Worm (Caenorhabditis elegans) whole organism, L1 larva: Measurements from ENCODE around the gene hpr-9.
A peak's percentile ranks its signal among the peaks of the same experiment; 100 is the strongest.

ENCODE experiments used
- C16A3.4 ChIP-seq: fragments of 150-350 bp; optimal IDR thresholded peaks from 2 replicates; lab custom pipeline; 2014; ENCODE audit warnings: missing biosample characterization, missing genetic modification characterization
- C34B4.2 ChIP-seq: sonication (generic microtip); optimal IDR thresholded peaks from 2 replicates; lab custom pipeline; 2017; ENCODE audit warnings: mild to moderate bottlenecking, missing genetic modification characterization, missing compliant biosample characterization
- aha-1 ChIP-seq: fragments of 150-350 bp; optimal IDR thresholded peaks from 2 replicates; lab custom pipeline; 2014; ENCODE audit warnings: missing biosample characterization, missing genetic modification characterization
- blmp-1 ChIP-seq: fragments of 150-350 bp; optimal IDR thresholded peaks from 2 replicates; lab custom pipeline; 2014; ENCODE audit warnings: missing biosample characterization, missing genetic modification characterization
- ceh-8 ChIP-seq: fragments of 200-800 bp; sonication (Bioruptor generic); optimal IDR thresholded peaks from 2 replicates; lab custom pipeline; 2018; ENCODE audit warnings: mild to moderate bottlenecking, missing genetic modification characterization, moderate library complexity, missing compliant biosample characterization
- ceh-82 ChIP-seq, 3 experiments: fragments of 150-350 bp in 1 of 3; sonication (generic microtip) in 2 of 3; optimal IDR thresholded peaks; 2 replicates each; lab custom pipeline; 2014 to 2017; ENCODE audit warnings: missing biosample characterization in 3 of 3, missing genetic modification characterization in 3 of 3
- ceh-88 ChIP-seq: fragments of 200-800 bp; sonication (Bioruptor generic); IDR thresholded peaks from 2 replicates; pipeline ENCODE4 v1.3.6; 2022; ENCODE audit warnings: missing genetic modification characterization, missing compliant biosample characterization
- efl-1 ChIP-seq, 4 experiments: fragments of 150-350 bp; optimal IDR thresholded peaks in 3 of 4; peaks in 1 of 4; 1 replicate in 1 of 4; 2 replicates in 3 of 4; lab custom pipeline; 2014; ENCODE audit warnings: missing biosample characterization in 2 of 4, missing genetic modification characterization in 2 of 4, missing genetic modification reagents in 2 of 4
- efl-3 ChIP-seq: fragments of 200-800 bp; sonication (Bioruptor generic); optimal IDR thresholded peaks from 2 replicates; lab custom pipeline; 2018; ENCODE audit warnings: mild to moderate bottlenecking, missing genetic modification characterization, missing compliant biosample characterization
- egl-13 ChIP-seq: sonication (generic microtip); optimal IDR thresholded peaks from 2 replicates; lab custom pipeline; 2016; ENCODE audit warnings: missing genotype, missing genetic modification reagents, missing genetic modification characterization, missing compliant biosample characterization
- elt-3 ChIP-seq, 6 experiments: fragments of 150-350 bp in 1 of 6; sonication (generic microtip); optimal IDR thresholded peaks; 2 replicates each; lab custom pipeline; 2017 to 2018; ENCODE audit warnings: missing biosample characterization in 6 of 6, missing genetic modification characterization in 6 of 6, inconsistent platforms in 1 of 6
- fkh-10 ChIP-seq: sonication (generic microtip); optimal IDR thresholded peaks from 2 replicates; lab custom pipeline; 2017; ENCODE audit warnings: missing biosample characterization, missing genetic modification reagents, missing genetic modification characterization
- fkh-8 ChIP-seq: sonication (generic microtip); optimal IDR thresholded peaks from 2 replicates; lab custom pipeline; 2016; ENCODE audit warnings: mild to moderate bottlenecking, missing genetic modification characterization, missing compliant biosample characterization
- lin-13 ChIP-seq: fragments of 150-350 bp; optimal IDR thresholded peaks from 2 replicates; lab custom pipeline; 2014; ENCODE audit warnings: missing biosample characterization, missing genetic modification reagents, missing genetic modification characterization
- lin-14 ChIP-seq: fragments of 200-800 bp; sonication (Bioruptor generic); optimal IDR thresholded peaks from 2 replicates; lab custom pipeline; 2018; ENCODE audit warnings: mild to moderate bottlenecking, missing genetic modification characterization, moderate library complexity, missing compliant biosample characterization
- lin-35 ChIP-seq, 2 experiments: fragments of 150-350 bp; optimal IDR thresholded peaks; 2 replicates each; lab custom pipeline; 2014; ENCODE audit warnings: missing biosample characterization in 2 of 2, missing genetic modification characterization in 2 of 2, missing genetic modification reagents in 2 of 2
- lir-3 ChIP-seq: sonication (generic microtip); optimal IDR thresholded peaks from 2 replicates; lab custom pipeline; 2016; ENCODE audit warnings: mild to moderate bottlenecking, missing genetic modification characterization, moderate library complexity, missing compliant biosample characterization; ENCODE audit not compliant: poor library complexity
- mdl-1 ChIP-seq, 2 experiments: fragments of 150-350 bp; optimal IDR thresholded peaks; 2 replicates each; lab custom pipeline; 2014 to 2017; ENCODE audit warnings: missing biosample characterization in 2 of 2, missing genetic modification characterization in 2 of 2, inconsistent platforms in 1 of 2
- mef-2 ChIP-seq: fragments of 150-350 bp; optimal IDR thresholded peaks from 2 replicates; lab custom pipeline; 2014; ENCODE audit warnings: missing biosample characterization, missing genetic modification characterization
- mep-1 ChIP-seq: fragments of 150-350 bp; optimal IDR thresholded peaks from 2 replicates; lab custom pipeline; 2014; ENCODE audit warnings: missing biosample characterization, missing genetic modification characterization
- nhr-12 ChIP-seq: sonication (generic microtip); optimal IDR thresholded peaks from 2 replicates; lab custom pipeline; 2017; ENCODE audit warnings: missing biosample characterization, missing genetic modification characterization
- nhr-19 ChIP-seq: fragments of 200-800 bp; sonication (Bioruptor generic); conservative IDR thresholded peaks from 2 replicates; pipeline ENCODE4 v1.3.6; 2022; ENCODE audit warnings: missing genetic modification characterization, missing compliant biosample characterization
- nhr-28 ChIP-seq: fragments of 150-350 bp; optimal IDR thresholded peaks from 2 replicates; lab custom pipeline; 2014; ENCODE audit warnings: missing biosample characterization, missing genetic modification characterization
- nhr-47 ChIP-seq: sonication (generic microtip); optimal IDR thresholded peaks from 2 replicates; lab custom pipeline; 2016; ENCODE audit warnings: mild to moderate bottlenecking, missing genetic modification characterization, moderate library complexity, missing compliant biosample characterization
- nhr-71 ChIP-seq: sonication (generic microtip); optimal IDR thresholded peaks from 2 replicates; lab custom pipeline; 2016; ENCODE audit warnings: mild to moderate bottlenecking, missing genetic modification characterization, moderate library complexity, missing compliant biosample characterization
- nhr-85 ChIP-seq: sonication (generic microtip); peaks from one replicate; lab custom pipeline; 2016; ENCODE audit warnings: missing genetic modification characterization, inconsistent platforms, missing compliant biosample characterization
- nhr-90 ChIP-seq: sonication (generic microtip); optimal IDR thresholded peaks from 2 replicates; lab custom pipeline; 2016; ENCODE audit warnings: mild to moderate bottlenecking, missing genetic modification characterization, missing compliant biosample characterization; ENCODE audit not compliant: poor library complexity
- pag-3 ChIP-seq: sonication (generic microtip); optimal IDR thresholded peaks from 2 replicates; lab custom pipeline; 2017; ENCODE audit warnings: missing genetic modification characterization, mild to moderate bottlenecking, missing compliant biosample characterization, antibody characterized with exemption, borderline replicate concordance; ENCODE audit not compliant: insufficient read depth
- rnt-1 ChIP-seq: sonication (generic microtip); optimal IDR thresholded peaks from 2 replicates; lab custom pipeline; 2016; ENCODE audit warnings: mild to moderate bottlenecking, missing genetic modification characterization, moderate library complexity, missing compliant biosample characterization
- snu-23 ChIP-seq: sonication (generic microtip); optimal IDR thresholded peaks from 2 replicates; lab custom pipeline; 2016; ENCODE audit warnings: missing genetic modification characterization, missing compliant biosample characterization
- swsn-7 ChIP-seq: sonication (generic microtip); optimal IDR thresholded peaks from 2 replicates; lab custom pipeline; 2016; ENCODE audit warnings: missing genetic modification characterization, missing compliant biosample characterization
- tbx-2 ChIP-seq: sonication (generic microtip); optimal IDR thresholded peaks from 2 replicates; lab custom pipeline; 2016; ENCODE audit warnings: missing genetic modification characterization, missing compliant biosample characterization
- unc-62 ChIP-seq: fragments of 150-350 bp; optimal IDR thresholded peaks from 2 replicates; lab custom pipeline; 2014; ENCODE audit warnings: missing biosample characterization, missing genetic modification reagents, missing genetic modification characterization
- vab-15 ChIP-seq: sonication (generic microtip); optimal IDR thresholded peaks from 2 replicates; lab custom pipeline; 2017; ENCODE audit warnings: missing genotype, mild to moderate bottlenecking, missing genetic modification characterization, missing compliant biosample characterization
- xbp-1 ChIP-seq: sonication (generic microtip); optimal IDR thresholded peaks from 2 replicates; lab custom pipeline; 2016; ENCODE audit warnings: missing genetic modification characterization, missing compliant biosample characterization
- zip-4 ChIP-seq: fragments of 200-800 bp; sonication (Bioruptor generic); optimal IDR thresholded peaks from 2 replicates; lab custom pipeline; 2018; ENCODE audit warnings: mild to moderate bottlenecking, missing genetic modification characterization, moderate library complexity, missing compliant biosample characterization

hpr-9 gene

ce11 chrIII:10661292-10661691 lies 39.9 kb downstream of the hpr-9 start:
- TF ChIP-seq C16A3.4 (tag; lab: Kevin White, UChicago): no peak
- no peak for TF ChIP-seq nhr-28 (tag; lab: Kevin White, UChicago)
- peak; percentile 38 for TF ChIP-seq lin-14 (GFP tag; lab: Kevin White, UChicago)
- no peak for TF ChIP-seq zip-4
- TF ChIP-seq tbx-2: no peak
- no peak for TF ChIP-seq mdl-1 (tag; optimal IDR thresholded peaks at IDR 0.05; lab: Kevin White, UChicago)
- no peak for TF ChIP-seq snu-23 (GFP tag; lab: Kevin White, UChicago)
- TF ChIP-seq lir-3 (tag; lab: Kevin White, UChicago): no peak
- no peak for TF ChIP-seq fkh-10 (GFP tag; lab: Kevin White, UChicago)
- TF ChIP-seq lin-13 (GFP tag; lab: Kevin White, UChicago): no peak
- no peak for TF ChIP-seq nhr-90
- TF ChIP-seq elt-3 (tag; optimal IDR thresholded peaks at IDR 0.05; lab: Kevin White, UChicago): peak in 1 of 6 experiments; percentile 6
- no peak for TF ChIP-seq fkh-8 (tag; lab: Kevin White, UChicago)
- TF ChIP-seq nhr-71 (tag; lab: Kevin White, UChicago): no peak
- no peak for TF ChIP-seq unc-62 (GFP tag; lab: Kevin White, UChicago)
- no peak for TF ChIP-seq nhr-12 (tag; lab: Kevin White, UChicago)
- no peak for TF ChIP-seq aha-1 (tag; lab: Kevin White, UChicago)
- no peak for TF ChIP-seq C34B4.2
- TF ChIP-seq efl-3 (GFP tag; lab: Kevin White, UChicago): no peak
- TF ChIP-seq nhr-85: peak; percentile 79
- no peak for TF ChIP-seq lin-35 (GFP tag; optimal IDR thresholded peaks at IDR 0.05; lab: Kevin White, UChicago)
- no peak for TF ChIP-seq mef-2
- peak; percentile 58 for TF ChIP-seq blmp-1 (tag; lab: Kevin White, UChicago)
- TF ChIP-seq mep-1 (tag; lab: Kevin White, UChicago): no peak
- no peak for TF ChIP-seq nhr-47

- TF ChIP-seq nhr-19 (GFP tag; lab: Robert Waterston, UW) (no peak), xbp-1 (tag; lab: Kevin White, UChicago) (no peak), rnt-1 (tag; lab: Kevin White, UChicago) (no peak), swsn-7 (tag; lab: Kevin White, UChicago) (no peak), egl-13 (tag; lab: Kevin White, UChicago) (no peak), nhr-85 (peak; percentile 55), ceh-8 (no peak)
- TF ChIP-seq, all 84 proteins: peak for 1
Observed at ce11 chrIII:10666640-10667039, 45.3 kb downstream of the hpr-9 start.

- TF ChIP-seq blmp-1 (tag; lab: Kevin White, UChicago) (peak; percentile 83), ceh-88 (GFP tag; lab: Robert Waterston, UW) (no peak), efl-1 (optimal IDR thresholded peaks at IDR 0.05; lab: Kevin White, UChicago) (no peak), efl-1 (GFP tag; optimal IDR thresholded peaks at IDR 0.05 in 1 of 2; lab: Kevin White, UChicago) (peak in 1 of 2 experiments; percentile 60), ceh-82 (tag; optimal IDR thresholded peaks at IDR 0.05; lab: Kevin White, UChicago) (no peak), ceh-8 (no peak), vab-15 (tag; lab: Kevin White, UChicago) (no peak), pag-3 (tag; lab: Kevin White, UChicago) (no peak), xbp-1 (tag; lab: Kevin White, UChicago) (no peak)
Observed at ce11 chrIII:10671894-10672293, 50.5 kb downstream of the hpr-9 start.
